Worm (Caenorhabditis elegans) whole organism, mixed stage, embryonic: ENCODE measurements around the gene sel-9.

Source experiments
- M03D4.4 ChIP-seq: sonication (generic microtip); optimal IDR thresholded peaks from 2 replicates; lab custom pipeline; 2017; ENCODE audit warnings: mild to moderate bottlenecking, missing genetic modification characterization, missing compliant biosample characterization
- bed-3 ChIP-seq: fragments of 200-800 bp; sonication (Bioruptor generic); optimal IDR thresholded peaks from 3 replicates; lab custom pipeline; 2018; ENCODE audit warnings: mild to moderate bottlenecking, missing genetic modification characterization, moderate library complexity, missing compliant biosample characterization
- blmp-1 ChIP-seq: fragments of 150-350 bp; optimal IDR thresholded peaks from 2 replicates; lab custom pipeline; 2014; ENCODE audit warnings: missing biosample characterization, missing genetic modification characterization
- ceh-39 ChIP-seq: fragments of 150-350 bp; optimal IDR thresholded peaks from 2 replicates; lab custom pipeline; 2014; ENCODE audit warnings: missing biosample characterization, missing genetic modification characterization
- ceh-43 ChIP-seq: fragments of 200-800 bp; sonication (Bioruptor generic); optimal IDR thresholded peaks from 2 replicates; lab custom pipeline; 2018; ENCODE audit warnings: mild to moderate bottlenecking, missing genetic modification characterization, moderate library complexity, missing compliant biosample characterization
- ceh-83 ChIP-seq: fragments of 200-800 bp; sonication (Bioruptor generic); optimal IDR thresholded peaks from 2 replicates; lab custom pipeline; 2018; ENCODE audit warnings: mild to moderate bottlenecking, missing genetic modification characterization, missing compliant biosample characterization
- ces-1 ChIP-seq: fragments of 150-350 bp; optimal IDR thresholded peaks from 2 replicates; lab custom pipeline; 2014; ENCODE audit warnings: missing biosample characterization, missing genetic modification reagents, missing genetic modification characterization
- cnd-1 ChIP-seq: fragments of 200-800 bp; sonication (Bioruptor generic); optimal IDR thresholded peaks from 2 replicates; lab custom pipeline; 2018; ENCODE audit warnings: mild to moderate bottlenecking, missing genetic modification characterization, missing compliant biosample characterization
- drap-1 ChIP-seq: fragments of 200-800 bp; sonication (Bioruptor generic); optimal IDR thresholded peaks from 3 replicates; lab custom pipeline; 2018; ENCODE audit warnings: mild to moderate bottlenecking, missing genetic modification characterization, missing compliant biosample characterization
- elt-1 ChIP-seq: sonication (generic microtip); optimal IDR thresholded peaks from 2 replicates; lab custom pipeline; 2017; ENCODE audit warnings: missing genetic modification characterization, mild to moderate bottlenecking, missing compliant biosample characterization, antibody characterized with exemption, moderate library complexity, borderline replicate concordance; ENCODE audit not compliant: insufficient read depth
- ham-2 ChIP-seq: fragments of 200-800 bp; sonication (Bioruptor generic); optimal IDR thresholded peaks from 2 replicates; lab custom pipeline; 2018; ENCODE audit warnings: mild to moderate bottlenecking, missing genetic modification characterization, missing compliant biosample characterization
- hlh-1 ChIP-seq: fragments of 150-350 bp; optimal IDR thresholded peaks from 2 replicates; lab custom pipeline; 2014; ENCODE audit warnings: missing biosample characterization, missing genetic modification reagents, missing genetic modification characterization
- lin-13 ChIP-seq: fragments of 150-350 bp; optimal IDR thresholded peaks from 2 replicates; lab custom pipeline; 2014; ENCODE audit warnings: missing biosample characterization, missing genetic modification characterization
- lin-32 ChIP-seq: fragments of 200-800 bp; sonication (Bioruptor generic); optimal IDR thresholded peaks from 2 replicates; lab custom pipeline; 2018; ENCODE audit warnings: mild to moderate bottlenecking, missing genetic modification characterization, missing compliant biosample characterization
- lsy-2 ChIP-seq: fragments of 150-350 bp; optimal IDR thresholded peaks from 2 replicates; lab custom pipeline; 2014; ENCODE audit warnings: missing biosample characterization, missing genetic modification characterization
- mab-5 ChIP-seq: fragments of 150-350 bp; optimal IDR thresholded peaks from 2 replicates; lab custom pipeline; 2014; ENCODE audit warnings: missing biosample characterization, missing genetic modification characterization
- mep-1 ChIP-seq: fragments of 150-350 bp; optimal IDR thresholded peaks from 2 replicates; lab custom pipeline; 2017; ENCODE audit warnings: missing biosample characterization, missing genetic modification reagents, missing genetic modification characterization, inconsistent platforms
- mls-2 ChIP-seq: sonication (generic microtip); optimal IDR thresholded peaks from 2 replicates; lab custom pipeline; 2016; ENCODE audit warnings: mild to moderate bottlenecking, missing genetic modification characterization, moderate library complexity, missing compliant biosample characterization
- nhr-12 ChIP-seq: fragments of 150-350 bp; optimal IDR thresholded peaks from 2 replicates; lab custom pipeline; 2014; ENCODE audit warnings: missing biosample characterization, missing genetic modification characterization
- nhr-2 ChIP-seq: fragments of 150-350 bp; optimal IDR thresholded peaks from 2 replicates; lab custom pipeline; 2014; ENCODE audit warnings: missing biosample characterization, missing genetic modification characterization
- nhr-28 ChIP-seq: fragments of 150-350 bp; optimal IDR thresholded peaks from 2 replicates; lab custom pipeline; 2014; ENCODE audit warnings: missing biosample characterization, missing genetic modification characterization
- nhr-76 ChIP-seq: sonication (generic microtip); optimal IDR thresholded peaks from 2 replicates; lab custom pipeline; 2017; ENCODE audit warnings: missing biosample characterization, missing genetic modification characterization
- pha-4 ChIP-seq: fragments of 150-350 bp; optimal IDR thresholded peaks from 2 replicates; lab custom pipeline; 2018; ENCODE audit warnings: missing biosample characterization, missing genetic modification reagents, missing genetic modification characterization
- sem-2 ChIP-seq: fragments of 200-800 bp; sonication (Bioruptor generic); optimal IDR thresholded peaks from 2 replicates; lab custom pipeline; 2018; ENCODE audit warnings: mild to moderate bottlenecking, missing genetic modification characterization, missing compliant biosample characterization
- snpc-4 ChIP-seq: fragments of 150-350 bp; optimal IDR thresholded peaks from 2 replicates; lab custom pipeline; 2014; ENCODE audit warnings: missing biosample characterization, missing genetic modification characterization
- sptf-1 ChIP-seq: sonication (generic microtip); optimal IDR thresholded peaks from 2 replicates; lab custom pipeline; 2017; ENCODE audit warnings: mild to moderate bottlenecking, missing genetic modification characterization, moderate library complexity, missing compliant biosample characterization
- tbx-8 ChIP-seq: fragments of 200-800 bp; sonication (Bioruptor generic); optimal IDR thresholded peaks from 2 replicates; lab custom pipeline; 2018; ENCODE audit warnings: mild to moderate bottlenecking, missing genetic modification characterization, moderate library complexity, missing compliant biosample characterization
- unc-120 ChIP-seq: sonication (generic microtip); optimal IDR thresholded peaks from 2 replicates; lab custom pipeline; 2017; ENCODE audit warnings: missing genetic modification characterization, missing compliant biosample characterization; ENCODE audit not compliant: poor library complexity, severe bottlenecking
- unc-39 ChIP-seq: fragments of 150-350 bp; optimal IDR thresholded peaks from 2 replicates; lab custom pipeline; 2014; ENCODE audit warnings: missing biosample characterization, missing genetic modification characterization
- unc-62 ChIP-seq: fragments of 150-350 bp; optimal IDR thresholded peaks from 2 replicates; lab custom pipeline; 2014; ENCODE audit warnings: missing biosample characterization, missing genetic modification reagents, missing genetic modification characterization
- ztf-11 ChIP-seq: fragments of 150-350 bp; optimal IDR thresholded peaks from 2 replicates; lab custom pipeline; 2014; ENCODE audit warnings: missing biosample characterization, missing genetic modification characterization

sel-9 gene

DNA sequence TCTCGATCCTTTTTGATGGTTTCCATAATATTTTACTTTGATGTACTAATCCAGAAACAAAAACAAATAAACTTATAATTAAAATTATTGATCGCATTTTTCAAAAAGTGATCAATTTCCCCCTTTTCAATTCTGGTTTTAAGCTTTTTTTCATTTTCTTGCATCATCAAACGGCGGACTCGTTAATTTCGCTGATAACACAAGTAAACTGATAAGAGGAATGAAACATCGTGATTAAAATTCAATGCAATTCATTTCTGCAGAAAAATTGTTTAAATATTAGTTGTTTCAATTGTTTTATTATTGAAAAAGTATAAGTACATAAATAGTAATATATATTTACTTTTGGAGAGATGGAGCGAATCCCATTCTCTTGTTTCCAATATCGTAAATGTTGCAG, 35.1 kb downstream of the sel-9 start:
- TF ChIP-seq cnd-1 (tag; lab: Kevin White, UChicago), result no peak
- TF ChIP-seq ces-1 (GFP tag; lab: Kevin White, UChicago), result no peak
- no peak for TF ChIP-seq bed-3 (GFP tag; lab: Kevin White, UChicago)
- TF ChIP-seq lin-32 (GFP tag; lab: Kevin White, UChicago), result no peak
- TF ChIP-seq nhr-28 (tag; lab: Kevin White, UChicago), result no peak
- TF ChIP-seq ceh-39, result no peak
- no peak for TF ChIP-seq hlh-1 (tag; lab: Kevin White, UChicago)
- TF ChIP-seq ceh-43 (GFP tag; lab: Kevin White, UChicago), result no peak
- no peak for TF ChIP-seq snpc-4 (tag; lab: Kevin White, UChicago)

DNA sequence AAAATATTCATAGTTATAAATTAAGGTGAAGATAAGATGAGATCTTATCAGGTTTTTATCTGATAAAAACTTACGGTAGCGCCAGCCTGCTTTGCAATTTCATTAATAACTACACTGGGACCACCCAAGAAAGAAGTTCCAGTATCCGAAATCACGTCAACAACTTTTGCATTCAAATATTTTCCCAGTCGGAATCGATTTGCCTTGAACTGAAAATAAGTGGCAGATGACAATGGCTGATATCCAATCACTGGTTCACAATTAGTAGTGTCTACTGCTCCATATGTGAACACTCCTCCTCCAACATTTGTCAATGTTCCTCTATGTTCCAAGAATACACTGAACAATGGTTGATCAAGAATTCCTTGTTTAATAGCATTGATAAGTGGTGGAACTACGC, 36.1 kb downstream of the sel-9 start, which contains the start of gene F21F8.5:
F21F8.5 (minus strand) TSS at position 101 of the 400 bp plus-strand sequence.
- TF ChIP-seq nhr-2 (tag; lab: Kevin White, UChicago) (no peak), elt-1 (tag; lab: Kevin White, UChicago) (no peak), ceh-43 (GFP tag; lab: Kevin White, UChicago) (no peak), ceh-83 (GFP tag; lab: Kevin White, UChicago) (no peak), unc-62 (no peak), sem-2 (no peak), unc-39 (tag; lab: Kevin White, UChicago) (no peak), ztf-11 (tag; lab: Kevin White, UChicago) (no peak), nhr-12 (tag; lab: Kevin White, UChicago) (no peak), mep-1 (tag; lab: Kevin White, UChicago) (no peak), lin-13 (tag; lab: Kevin White, UChicago) (no peak), M03D4.4 (tag; lab: Kevin White, UChicago) (no peak), cnd-1 (tag; lab: Kevin White, UChicago) (no peak)

DNA sequence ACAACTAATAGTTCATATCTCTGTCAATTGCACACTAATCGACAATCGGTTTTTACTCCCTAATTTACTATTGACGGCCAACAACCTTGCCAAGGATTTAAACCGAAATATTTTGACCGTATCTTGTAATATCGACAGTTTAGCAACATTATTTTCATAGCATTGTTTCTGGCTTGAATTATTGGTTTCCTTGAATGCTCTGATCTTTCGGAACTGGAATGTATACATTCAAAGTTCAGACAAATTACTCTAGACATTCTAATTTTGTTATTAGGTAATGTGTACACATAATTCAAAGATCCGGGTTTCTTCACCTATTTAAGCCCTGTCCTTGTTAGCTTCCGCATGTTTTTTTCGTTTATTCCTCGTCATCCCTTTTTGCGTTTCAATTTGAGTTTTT, 38.4 kb downstream of the sel-9 start, which contains the start of gene C16D9.9:
C16D9.9 (plus strand) TSS at position 301 of the 400 bp plus-strand sequence.
- TF ChIP-seq unc-120 (no peak), nhr-12 (tag; lab: Kevin White, UChicago) (no peak), ces-1 (GFP tag; lab: Kevin White, UChicago) (no peak), sem-2 (no peak)

DNA sequence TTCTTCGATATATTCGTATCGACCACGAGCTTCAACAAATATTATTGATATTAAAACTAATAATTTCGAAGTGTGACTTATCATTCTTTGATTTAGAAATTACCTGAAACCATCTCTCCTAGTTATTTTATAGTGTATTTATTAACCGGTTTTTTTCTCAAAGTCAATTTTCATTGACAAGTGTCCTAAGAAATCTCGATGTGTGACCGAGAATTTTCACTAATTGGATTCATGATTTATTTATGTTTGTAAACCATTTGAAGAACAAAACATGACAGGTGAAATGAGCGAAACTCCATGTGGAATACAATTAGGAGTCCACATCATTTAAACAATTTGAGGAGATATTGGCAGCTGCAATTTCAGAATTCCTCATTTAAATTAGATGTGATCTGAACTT, 38.9 kb downstream of the sel-9 start, which contains the start of gene C16D9.8:
C16D9.8 (minus strand) TSS at position 101 of the 400 bp plus-strand sequence.
- TF ChIP-seq mls-2 (tag; lab: Kevin White, UChicago) (no peak), M03D4.4 (tag; lab: Kevin White, UChicago) (no peak), bed-3 (GFP tag; lab: Kevin White, UChicago) (no peak), drap-1 (GFP tag; lab: Kevin White, UChicago) (no peak), ces-1 (GFP tag; lab: Kevin White, UChicago) (no peak), unc-39 (tag; lab: Kevin White, UChicago) (no peak), snpc-4 (tag; lab: Kevin White, UChicago) (no peak), elt-1 (tag; lab: Kevin White, UChicago) (no peak), nhr-28 (tag; lab: Kevin White, UChicago) (no peak), lin-13 (tag; lab: Kevin White, UChicago) (no peak), ceh-39 (no peak), sptf-1 (no peak), blmp-1 (no peak)

DNA sequence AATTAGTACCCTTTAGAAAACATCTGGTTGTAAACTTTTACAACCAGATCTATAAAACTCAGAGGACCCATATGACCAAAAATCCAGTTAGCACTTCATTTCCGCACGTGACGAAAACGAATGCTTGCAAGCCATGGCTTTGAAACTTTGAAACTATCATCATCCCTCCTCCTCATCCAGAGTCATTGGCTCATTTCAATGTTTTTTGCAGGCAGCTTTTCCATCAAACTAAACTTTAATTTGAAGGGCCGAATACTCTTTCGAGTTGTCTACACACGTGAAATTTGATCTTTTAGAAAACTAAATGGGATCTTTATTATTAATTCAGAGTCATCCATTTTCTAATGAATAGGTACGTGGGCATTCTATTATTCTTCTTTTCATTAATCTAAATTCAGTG, 40.2 kb downstream of the sel-9 start:
- no peak for TF ChIP-seq drap-1 (GFP tag; lab: Kevin White, UChicago)
- no peak for TF ChIP-seq sem-2
- no peak for TF ChIP-seq tbx-8 (GFP tag; lab: Kevin White, UChicago)
- TF ChIP-seq unc-120, result no peak
- TF ChIP-seq nhr-76 (tag; lab: Kevin White, UChicago), result no peak
- no peak for TF ChIP-seq ham-2 (GFP tag; lab: Kevin White, UChicago)
- no peak for TF ChIP-seq unc-62
- no peak for TF ChIP-seq lsy-2 (tag; lab: Kevin White, UChicago)
- no peak for TF ChIP-seq blmp-1
- TF ChIP-seq pha-4 (tag; lab: Kevin White, UChicago), result no peak
- TF ChIP-seq ces-1 (GFP tag; lab: Kevin White, UChicago), result no peak
- no peak for TF ChIP-seq mab-5 (tag; lab: Kevin White, UChicago)
- no peak for TF ChIP-seq ceh-39
- TF ChIP-seq mep-1 (tag; lab: Kevin White, UChicago), result no peak
- no peak for TF ChIP-seq cnd-1 (tag; lab: Kevin White, UChicago)
- TF ChIP-seq lin-32 (GFP tag; lab: Kevin White, UChicago), result no peak
- TF ChIP-seq lin-13 (tag; lab: Kevin White, UChicago), result no peak
- TF ChIP-seq mls-2 (tag; lab: Kevin White, UChicago), result no peak
- no peak for TF ChIP-seq ceh-83 (GFP tag; lab: Kevin White, UChicago)
- no peak for TF ChIP-seq hlh-1 (tag; lab: Kevin White, UChicago)
